Worm (Caenorhabditis elegans) whole organism, young adult: ENCODE data around the gene trxr-2.

Experiments used
- D2030.7 ChIP-seq: fragments of 200-800 bp; sonication (Bioruptor generic); IDR thresholded peaks from 2 replicates; pipeline ENCODE4 v1.3.6; 2022; ENCODE audit warnings: missing genetic modification reagents, missing genetic modification characterization, missing compliant biosample characterization
- F49E8.2 ChIP-seq: sonication (generic microtip); optimal IDR thresholded peaks from 3 replicates; lab custom pipeline; 2017; ENCODE audit warnings: missing genetic modification characterization, mild to moderate bottlenecking, missing compliant biosample characterization, antibody characterized with exemption, moderate library complexity; ENCODE audit not compliant: insufficient read depth
- ama-1 ChIP-seq, 3 experiments: fragments of 150-350 bp in 1 of 3; sonication (generic microtip) in 2 of 3; optimal IDR thresholded peaks; 2 replicates each; lab custom pipeline; 2014 to 2018; ENCODE audit warnings: missing biosample characterization in 2 of 3, missing genetic modification characterization in 2 of 3, missing genetic modification reagents in 2 of 3
- athp-1 ChIP-seq: sonication (generic microtip); optimal IDR thresholded peaks from 2 replicates; lab custom pipeline; 2017; ENCODE audit warnings: mild to moderate bottlenecking, missing genetic modification characterization, missing compliant biosample characterization
- hsf-1 ChIP-seq: fragments of 200-800 bp; sonication (Bioruptor generic); IDR thresholded peaks from 2 replicates; pipeline ENCODE4 v1.3.6; 2022; ENCODE audit warnings: missing genetic modification reagents, missing genetic modification characterization, missing compliant biosample characterization
- pha-4 ChIP-seq: fragments of 150-350 bp; sonication (generic microtip); optimal IDR thresholded peaks from 2 replicates; lab custom pipeline; 2014; ENCODE audit warnings: missing biosample characterization, missing genetic modification reagents, missing genetic modification characterization
- snpc-1.1 ChIP-seq: sonication (generic microtip); optimal IDR thresholded peaks from 2 replicates; lab custom pipeline; 2017; ENCODE audit warnings: missing genetic modification characterization, mild to moderate bottlenecking, missing compliant biosample characterization, antibody characterized with exemption, moderate library complexity, missing genotype, missing genetic modification reagents; ENCODE audit not compliant: insufficient read depth
- snpc-3.4 ChIP-seq: sonication (generic microtip); optimal IDR thresholded peaks from 2 replicates; lab custom pipeline; 2017; ENCODE audit warnings: missing genetic modification characterization, mild to moderate bottlenecking, missing compliant biosample characterization, antibody characterized with exemption, moderate library complexity, missing genotype, missing genetic modification reagents
- snpc-4 ChIP-seq, 5 experiments: fragments of 150-350 bp in 1 of 5; sonication (generic microtip) in 4 of 5; optimal IDR thresholded peaks; 2 replicates each; lab custom pipeline; 2014 to 2018; ENCODE audit warnings: missing genetic modification characterization in 5 of 5, missing biosample characterization in 3 of 5, antibody characterized with exemption in 2 of 5, mild to moderate bottlenecking in 2 of 5, missing compliant biosample characterization in 2 of 5, missing genotype in 2 of 5, moderate library complexity in 2 of 5, missing genetic modification reagents in 1 of 5
- ztf-26 ChIP-seq: sonication (generic microtip); optimal IDR thresholded peaks from 2 replicates; lab custom pipeline; 2017; ENCODE audit warnings: missing genetic modification characterization, missing compliant biosample characterization

DNA sequence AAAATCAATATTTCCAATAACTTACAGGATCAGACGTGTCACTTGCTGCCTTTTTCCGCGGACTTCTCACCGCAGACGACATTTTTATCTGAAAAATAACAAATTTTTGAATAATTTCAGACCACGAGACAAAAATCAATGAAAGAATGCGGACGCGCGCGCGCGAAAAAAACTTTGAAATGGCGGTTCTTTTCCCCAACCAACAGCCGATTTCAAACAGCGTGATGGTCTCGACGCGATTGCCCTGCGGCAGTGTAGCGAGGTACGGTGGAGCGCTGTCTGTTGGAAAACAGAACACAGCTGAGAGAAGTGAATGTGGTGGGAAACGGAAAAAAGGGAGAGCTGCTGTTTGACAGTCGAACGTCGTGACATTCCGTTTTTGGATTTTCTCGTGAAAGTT is 9.5 kb upstream of the trxr-2 start, which contains the start of gene lin-9:
- TF ChIP-seq athp-1 (tag; lab: Kevin White, UChicago) (peak; percentile 97), snpc-1.1 (peak; percentile 52), F49E8.2 (tag; lab: Kevin White, UChicago) (peak; percentile 59), ztf-26 (tag; lab: Kevin White, UChicago) (peak; percentile 93), snpc-4 (GFP tag; optimal IDR thresholded peaks at IDR 0.05; lab: Kevin White, UChicago) (peak; percentile 43), snpc-4 (tag; optimal IDR thresholded peaks at IDR 0.05; lab: Kevin White, UChicago) (peak; percentile 68 to 84 (median 78)), ama-1 (optimal IDR thresholded peaks at IDR 0.05; lab: Kevin White, UChicago) (no peak), ama-1 (GFP tag; optimal IDR thresholded peaks at IDR 0.05; lab: Kevin White, UChicago) (no peak), D2030.7 (GFP tag; lab: Robert Waterston, UW) (peak; percentile 95), snpc-3.4 (tag; lab: Kevin White, UChicago) (peak; percentile 90), hsf-1 (GFP tag; lab: Robert Waterston, UW) (peak; percentile 93), pha-4 (no peak)
